Fruit fly (Drosophila melanogaster): ENCODE measurements around the gene CG8236.

DNA sequence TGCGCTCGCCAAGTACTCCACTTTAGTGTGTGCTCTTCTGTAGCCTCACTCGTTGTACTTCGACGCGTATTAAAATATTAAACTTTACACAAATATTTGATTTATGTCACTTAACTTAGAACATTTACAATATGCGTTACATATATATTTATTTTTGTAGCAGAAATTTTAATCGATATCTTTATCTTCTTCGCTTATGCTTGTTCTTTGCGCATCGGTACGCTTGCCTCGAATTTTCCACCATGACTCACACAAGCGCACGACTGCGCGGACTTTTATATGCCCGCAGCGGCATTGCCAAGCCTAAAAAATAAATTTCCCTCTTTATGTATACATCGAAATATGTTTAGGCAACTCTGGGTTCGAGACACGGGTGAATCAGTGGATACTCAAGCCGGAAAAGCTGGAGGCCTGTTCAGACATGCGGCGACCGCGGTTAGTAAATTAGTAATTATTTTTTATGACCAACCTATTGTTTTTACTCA, 51.3 kb downstream of the CG8236 start, which contains the start of gene aqz:
- TF ChIP-seq CG32121 (GFP tag; IDR thresholded peaks at IDR 0.05) = peak; percentile 26; the same call in 1 of the 2 replicates
- TF ChIP-seq CG14655 (GFP tag; optimal IDR thresholded peaks at IDR 0.05) = no peak
- TF ChIP-seq Snoo (tag; optimal IDR thresholded peaks at IDR 0.05) = peak; percentile 12
- no peak for TF ChIP-seq CG13204 (GFP tag; optimal IDR thresholded peaks at IDR 0.05)
- peak; percentile 9 for TF ChIP-seq EcR (GFP tag; optimal IDR thresholded peaks at IDR 0.05)
- TF ChIP-seq CG12605 (GFP tag; IDR thresholded peaks at IDR 0.05) = peak; percentile 63
